Worm (Caenorhabditis elegans): ENCODE results near the gene R09F10.8.

Gene R09F10.8

DNA sequence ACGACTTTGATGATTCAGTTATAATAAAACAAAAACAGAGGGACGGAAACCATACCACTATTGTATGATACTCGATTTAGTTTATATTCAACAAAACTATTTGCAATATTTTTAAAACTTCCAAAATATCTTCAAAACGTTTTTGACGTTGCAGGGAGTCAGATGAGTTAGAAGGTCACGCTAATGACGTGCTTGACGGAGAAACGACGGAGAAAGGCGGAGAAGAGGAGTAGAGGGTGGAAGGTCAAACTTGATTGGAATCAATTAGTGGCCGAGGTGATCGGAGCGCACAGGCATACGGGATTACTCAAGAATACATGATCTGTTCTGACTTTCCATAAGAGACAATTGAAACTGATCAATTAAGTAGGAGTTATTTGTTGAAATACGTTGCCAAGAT lies 23.4 kb downstream of the R09F10.8 start:
- no peak for TF ChIP-seq klf-2 (GFP tag; conservative IDR thresholded peaks at IDR 0.05)
- no peak for TF ChIP-seq cog-1 (tag; optimal IDR thresholded peaks at IDR 0.05)
- TF ChIP-seq T22C8.4 (GFP tag; IDR thresholded peaks at IDR 0.05), result no peak
- TF ChIP-seq tab-1 (GFP tag; IDR thresholded peaks at IDR 0.05), result no peak
- TF ChIP-seq ref-1 (GFP tag; conservative IDR thresholded peaks at IDR 0.05), result no peak
- TF ChIP-seq med-1 (GFP tag; optimal IDR thresholded peaks at IDR 0.05; ENCODE audit: insufficient read depth), result no peak
- no peak for TF ChIP-seq ztf-29 (GFP tag; IDR thresholded peaks at IDR 0.05)
- no peak for TF ChIP-seq flt-1 (GFP tag; IDR thresholded peaks at IDR 0.05)
- no peak for TF ChIP-seq ztf-23 (GFP tag; IDR thresholded peaks at IDR 0.05)

- TF ChIP-seq klf-2 (GFP tag; conservative IDR thresholded peaks at IDR 0.05), result no peak
- TF ChIP-seq ref-1 (GFP tag; conservative IDR thresholded peaks at IDR 0.05), result no peak
- no peak for TF ChIP-seq ztf-29 (GFP tag; IDR thresholded peaks at IDR 0.05)
- TF ChIP-seq cog-1 (tag; optimal IDR thresholded peaks at IDR 0.05), result no peak
- no peak for TF ChIP-seq ztf-23 (GFP tag; IDR thresholded peaks at IDR 0.05)
- TF ChIP-seq med-1 (GFP tag; optimal IDR thresholded peaks at IDR 0.05; ENCODE audit: insufficient read depth), result no peak
- no peak for TF ChIP-seq flt-1 (GFP tag; IDR thresholded peaks at IDR 0.05)
- no peak for TF ChIP-seq T22C8.4 (GFP tag; IDR thresholded peaks at IDR 0.05)
- no peak for TF ChIP-seq tab-1 (GFP tag; IDR thresholded peaks at IDR 0.05)
These were observed 24.0 kb downstream of the R09F10.8 start, which contains the start of gene inx-5 for ce11 chrX:8302299-8302698. inx-5 (minus strand) TSS chrX:8302399.

DNA sequence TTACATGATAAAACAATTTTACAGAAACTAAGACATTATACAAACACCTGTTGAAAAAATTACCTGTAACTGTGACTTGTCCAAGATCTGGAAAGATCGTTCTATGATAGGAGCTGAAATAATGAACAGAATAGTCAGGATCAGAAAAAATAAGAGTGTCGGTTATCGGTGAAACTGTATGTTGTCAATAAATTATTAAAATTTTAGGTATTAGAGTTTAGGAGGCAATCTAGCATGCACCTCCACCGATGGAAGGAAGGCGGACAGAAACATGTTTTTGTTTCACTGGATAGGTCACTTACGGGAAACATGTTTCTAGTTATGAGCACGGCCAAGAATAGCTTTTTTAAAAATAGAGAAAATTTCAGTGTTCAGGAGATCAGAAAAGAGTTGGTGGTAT lies 26.7 kb downstream of the R09F10.8 start, which contains the start of gene ced-13:
TSS of gene ced-13 (minus strand) at position 101 of the 400 bp plus-strand sequence.
- no peak for TF ChIP-seq T22C8.4 (GFP tag; IDR thresholded peaks at IDR 0.05)
- no peak for TF ChIP-seq ztf-29 (GFP tag; IDR thresholded peaks at IDR 0.05)
- TF ChIP-seq klf-2 (GFP tag; conservative IDR thresholded peaks at IDR 0.05), result no peak
- no peak for TF ChIP-seq flt-1 (GFP tag; IDR thresholded peaks at IDR 0.05)
- no peak for TF ChIP-seq ref-1 (GFP tag; conservative IDR thresholded peaks at IDR 0.05)
- no peak for TF ChIP-seq tab-1 (GFP tag; IDR thresholded peaks at IDR 0.05)
- TF ChIP-seq ztf-23 (GFP tag; IDR thresholded peaks at IDR 0.05), result no peak
- no peak for TF ChIP-seq med-1 (GFP tag; optimal IDR thresholded peaks at IDR 0.05; ENCODE audit: insufficient read depth)

ce11 chrX:8297333-8297732 lies 28.9 kb downstream of the R09F10.8 start:
- TF ChIP-seq klf-2 (GFP tag; conservative IDR thresholded peaks at IDR 0.05) (no peak), ztf-23 (GFP tag; IDR thresholded peaks at IDR 0.05) (no peak), ref-1 (GFP tag; conservative IDR thresholded peaks at IDR 0.05) (no peak), T22C8.4 (GFP tag; IDR thresholded peaks at IDR 0.05) (no peak), tab-1 (GFP tag; IDR thresholded peaks at IDR 0.05) (no peak), cog-1 (tag; optimal IDR thresholded peaks at IDR 0.05) (no peak), ztf-29 (GFP tag; IDR thresholded peaks at IDR 0.05) (no peak)

DNA sequence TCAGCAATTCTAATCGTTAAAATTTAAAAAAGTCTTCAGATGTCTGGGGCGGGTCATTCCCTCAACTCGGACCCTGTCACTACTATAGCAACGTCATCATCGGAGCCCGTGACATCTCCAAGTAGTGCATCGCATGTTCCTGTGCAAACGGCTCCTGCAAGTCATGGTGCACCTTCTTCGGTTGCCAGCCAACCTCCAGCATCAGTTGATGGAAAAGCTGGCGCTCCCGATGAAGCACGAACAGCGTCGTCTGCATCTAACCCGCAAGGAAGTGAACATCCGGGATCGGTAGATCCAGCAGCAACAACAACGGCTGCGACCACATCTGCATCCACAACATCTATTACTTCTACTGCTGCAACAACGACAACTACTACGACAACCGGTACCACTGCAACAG lies 31.7 kb downstream of the R09F10.8 start, which contains the start of gene R09F10.3:
TSS of gene R09F10.3 (plus strand) at position 40 of the 400 bp plus-strand sequence.
- no peak for TF ChIP-seq ztf-23 (GFP tag; IDR thresholded peaks at IDR 0.05)
- no peak for TF ChIP-seq ztf-29 (GFP tag; IDR thresholded peaks at IDR 0.05)
- TF ChIP-seq tab-1 (GFP tag; IDR thresholded peaks at IDR 0.05), result no peak
- no peak for TF ChIP-seq klf-2 (GFP tag; conservative IDR thresholded peaks at IDR 0.05)
- TF ChIP-seq ref-1 (GFP tag; conservative IDR thresholded peaks at IDR 0.05), result no peak
- no peak for TF ChIP-seq T22C8.4 (GFP tag; IDR thresholded peaks at IDR 0.05)
- TF ChIP-seq flt-1 (GFP tag; IDR thresholded peaks at IDR 0.05), result no peak
- no peak for TF ChIP-seq med-1 (GFP tag; optimal IDR thresholded peaks at IDR 0.05; ENCODE audit: insufficient read depth)
- TF ChIP-seq cog-1 (tag; optimal IDR thresholded peaks at IDR 0.05), result no peak

DNA sequence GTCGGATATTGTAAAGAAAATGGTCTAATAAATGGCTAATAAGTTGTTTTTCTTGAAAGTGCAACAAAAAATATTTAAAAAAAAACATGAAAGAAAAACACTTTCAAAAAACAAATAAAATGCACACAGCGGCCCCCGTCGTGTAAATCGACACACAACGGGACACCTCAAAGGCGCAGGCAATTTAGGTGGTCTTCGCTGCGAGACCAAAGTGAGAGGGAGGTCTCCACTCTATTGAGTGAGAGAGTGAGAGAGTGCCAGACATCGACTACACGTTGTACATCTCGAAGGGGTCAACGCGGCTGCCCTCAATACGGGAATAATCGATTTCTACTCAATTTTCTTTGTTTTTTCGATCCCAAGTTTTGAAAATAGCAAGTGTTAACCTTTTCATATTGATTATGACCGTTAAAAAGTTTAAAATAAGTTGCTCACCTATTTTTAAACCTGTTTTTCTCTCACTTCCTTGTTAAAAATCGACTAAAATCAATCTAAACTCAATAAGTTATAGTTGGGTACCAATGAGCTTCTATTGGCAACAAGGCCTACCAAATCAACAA lies 39.4 kb downstream of the R09F10.8 start, which contains the start of gene sec-16A.2:
TSS of gene sec-16A.2 (plus strand) at position 510 of the 560 bp plus-strand sequence.
- no peak; the same call in 1 of the 2 replicates for TF ChIP-seq klf-2 (GFP tag; conservative IDR thresholded peaks at IDR 0.05)
- TF ChIP-seq med-1 (GFP tag; optimal IDR thresholded peaks at IDR 0.05; ENCODE audit: insufficient read depth), result no peak
- TF ChIP-seq ztf-23 (GFP tag; IDR thresholded peaks at IDR 0.05), result no peak
- TF ChIP-seq ztf-29 (GFP tag; IDR thresholded peaks at IDR 0.05), result no peak
- no peak for TF ChIP-seq tab-1 (GFP tag; IDR thresholded peaks at IDR 0.05)
- peak; percentile 84 for TF ChIP-seq cog-1 (tag; optimal IDR thresholded peaks at IDR 0.05)
- TF ChIP-seq flt-1 (GFP tag; IDR thresholded peaks at IDR 0.05), result peak; percentile 74; the same call in 1 of the 2 replicates

DNA sequence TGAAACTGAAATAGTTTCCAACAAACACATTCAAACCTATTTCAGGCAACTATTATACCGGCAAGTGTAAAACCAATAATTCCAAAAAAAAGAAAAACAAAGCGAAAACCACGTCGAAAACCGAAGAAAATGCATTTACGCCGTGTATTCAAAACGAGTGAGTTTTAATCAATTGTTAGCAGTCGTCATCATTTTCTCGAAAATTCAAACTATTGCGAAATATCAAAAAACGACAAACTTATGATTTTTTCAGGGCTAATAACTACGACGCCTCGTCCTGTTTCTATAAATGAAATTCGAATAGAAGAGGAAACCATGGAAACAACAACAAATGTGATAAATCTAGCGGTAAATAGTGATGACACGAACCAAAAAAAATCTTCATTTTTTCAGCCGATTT lies 40.1 kb downstream of the R09F10.8 start:
- TF ChIP-seq cog-1 (tag; optimal IDR thresholded peaks at IDR 0.05) (no peak), ztf-29 (GFP tag; IDR thresholded peaks at IDR 0.05) (no peak), med-1 (GFP tag; optimal IDR thresholded peaks at IDR 0.05; ENCODE audit: insufficient read depth) (no peak), klf-2 (GFP tag; conservative IDR thresholded peaks at IDR 0.05) (no peak), ref-1 (GFP tag; conservative IDR thresholded peaks at IDR 0.05) (no peak), flt-1 (GFP tag; IDR thresholded peaks at IDR 0.05) (no peak), ztf-23 (GFP tag; IDR thresholded peaks at IDR 0.05) (no peak), tab-1 (GFP tag; IDR thresholded peaks at IDR 0.05) (no peak), T22C8.4 (GFP tag; IDR thresholded peaks at IDR 0.05) (no peak)

ce11 chrX:8285169-8285796 lies 41.0 kb downstream of the R09F10.8 start, which contains the start of the genes fis-2 and F13B9.2:
fis-2 (minus strand) TSS chrX:8285219.
F13B9.2 (plus strand) TSS chrX:8285683.
- no peak for TF ChIP-seq klf-2 (GFP tag; conservative IDR thresholded peaks at IDR 0.05)
- TF ChIP-seq tab-1 (GFP tag; IDR thresholded peaks at IDR 0.05), result no peak

ce11 chrX:8284003-8284402 lies 42.2 kb downstream of the R09F10.8 start:
- TF ChIP-seq klf-2 (GFP tag; conservative IDR thresholded peaks at IDR 0.05) (no peak), flt-1 (GFP tag; IDR thresholded peaks at IDR 0.05) (no peak), med-1 (GFP tag; optimal IDR thresholded peaks at IDR 0.05; ENCODE audit: insufficient read depth) (no peak), ref-1 (GFP tag; conservative IDR thresholded peaks at IDR 0.05) (no peak), ztf-23 (GFP tag; IDR thresholded peaks at IDR 0.05) (no peak), T22C8.4 (GFP tag; IDR thresholded peaks at IDR 0.05) (no peak), ztf-29 (GFP tag; IDR thresholded peaks at IDR 0.05) (no peak), cog-1 (tag; optimal IDR thresholded peaks at IDR 0.05) (no peak), tab-1 (GFP tag; IDR thresholded peaks at IDR 0.05) (no peak)
